Worm (Caenorhabditis elegans) whole organism, midembryonic: ENCODE results near the gene srt-63.

ENCODE experiments used
- T22C8.4 ChIP-seq: fragments of 200-800 bp; sonication (Bioruptor generic); IDR thresholded peaks from 2 replicates; pipeline ENCODE4 v1.3.6; 2022; ENCODE audit warnings: missing genetic modification characterization, missing compliant biosample characterization
- cog-1 ChIP-seq: sonication (generic microtip); optimal IDR thresholded peaks from 2 replicates; lab custom pipeline; 2016; ENCODE audit warnings: missing genetic modification characterization, missing compliant biosample characterization
- flt-1 ChIP-seq: fragments of 200-800 bp; sonication (Bioruptor generic); IDR thresholded peaks from 2 replicates; pipeline ENCODE4 v1.3.6; 2022; ENCODE audit warnings: missing genetic modification characterization, missing compliant biosample characterization
- klf-2 ChIP-seq: fragments of 200-800 bp; sonication (Bioruptor generic); conservative IDR thresholded peaks from 2 replicates; pipeline ENCODE4 v1.3.6; 2022; ENCODE audit warnings: missing genetic modification reagents, missing genetic modification characterization, missing compliant biosample characterization
- med-1 ChIP-seq: sonication (generic microtip); optimal IDR thresholded peaks from 2 replicates; lab custom pipeline; 2017; ENCODE audit warnings: missing genetic modification characterization, mild to moderate bottlenecking, missing compliant biosample characterization, antibody characterized with exemption, missing genetic modification reagents; ENCODE audit not compliant: insufficient read depth
- ref-1 ChIP-seq: fragments of 200-800 bp; sonication (Bioruptor generic); conservative IDR thresholded peaks from 2 replicates; pipeline ENCODE4 v1.3.6; 2022; ENCODE audit warnings: missing genetic modification reagents, missing genetic modification characterization, missing compliant biosample characterization
- tab-1 ChIP-seq: fragments of 200-800 bp; sonication (Bioruptor generic); IDR thresholded peaks from 2 replicates; pipeline ENCODE4 v1.3.6; 2022; ENCODE audit warnings: missing genetic modification characterization, missing compliant biosample characterization
- ztf-23 ChIP-seq: fragments of 200-800 bp; sonication (Bioruptor generic); IDR thresholded peaks from 2 replicates; pipeline ENCODE4 v1.3.6; 2022; ENCODE audit warnings: missing genetic modification reagents, missing genetic modification characterization, missing compliant biosample characterization
- ztf-29 ChIP-seq: fragments of 200-800 bp; sonication (Bioruptor generic); IDR thresholded peaks from 2 replicates; pipeline ENCODE4 v1.3.6; 2022; ENCODE audit warnings: missing genetic modification reagents, missing genetic modification characterization, missing compliant biosample characterization

srt-63 gene

DNA sequence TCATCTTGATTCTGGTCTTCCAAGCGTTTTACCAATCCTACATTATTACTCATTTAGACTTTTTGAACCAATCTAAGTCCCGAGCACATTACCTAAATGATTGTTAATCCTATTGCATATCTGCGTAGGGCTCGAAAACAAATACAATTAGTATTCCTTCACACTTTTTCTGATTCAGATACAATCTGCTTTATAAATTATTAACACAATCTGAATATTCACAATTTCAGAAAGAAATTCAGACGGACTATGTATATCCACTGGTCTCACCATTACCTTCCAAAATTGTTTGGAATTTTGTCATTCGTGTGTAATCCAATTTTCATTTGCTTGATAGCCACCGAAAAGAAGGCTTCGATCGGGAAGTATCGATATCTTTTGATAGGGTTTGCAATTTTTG, 14.8 kb downstream of the srt-63 start, which contains the start of gene srj-11:
Gene srj-11, plus strand, starts transcription at position 250 of the 400 bp plus-strand sequence.
- TF ChIP-seq T22C8.4 (GFP tag; lab: Robert Waterston, UW) (no peak), flt-1 (GFP tag; lab: Robert Waterston, UW) (no peak), cog-1 (no peak), ztf-23 (GFP tag; lab: Robert Waterston, UW) (no peak), med-1 (GFP tag; lab: Kevin White, UChicago) (no peak)

DNA sequence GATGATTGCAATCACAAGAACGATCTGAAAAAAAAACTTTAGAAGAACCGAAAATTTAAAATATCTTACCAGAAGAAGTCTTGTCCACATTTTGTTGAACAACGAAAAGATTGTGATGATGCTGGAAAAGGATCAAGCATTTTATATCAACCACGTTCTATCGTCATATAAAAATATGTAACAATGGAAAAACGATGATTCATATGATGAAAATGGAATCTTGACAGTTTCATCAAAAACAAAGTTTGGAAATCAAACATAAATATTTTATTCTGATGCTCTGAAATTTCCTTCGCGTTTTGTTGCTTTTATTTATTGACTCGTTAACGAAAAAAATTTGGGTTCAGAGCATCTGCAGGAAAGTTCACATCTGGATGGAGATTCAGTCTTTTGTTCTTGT, 19.3 kb downstream of the srt-63 start, which contains the start of the genes K08D9.9 and str-16:
Gene K08D9.9, minus strand, starts transcription at position 101 of the 400 bp plus-strand sequence.
Gene str-16, plus strand, starts transcription at position 266 of the 400 bp plus-strand sequence.
- TF ChIP-seq T22C8.4 (GFP tag; lab: Robert Waterston, UW) (no peak), med-1 (GFP tag; lab: Kevin White, UChicago) (no peak), ztf-29 (GFP tag; lab: Robert Waterston, UW) (no peak), cog-1 (no peak), tab-1 (GFP tag; lab: Robert Waterston, UW) (no peak), ztf-23 (GFP tag; lab: Robert Waterston, UW) (no peak), ref-1 (no peak), flt-1 (GFP tag; lab: Robert Waterston, UW) (no peak), klf-2 (GFP tag; lab: Robert Waterston, UW) (no peak)

DNA sequence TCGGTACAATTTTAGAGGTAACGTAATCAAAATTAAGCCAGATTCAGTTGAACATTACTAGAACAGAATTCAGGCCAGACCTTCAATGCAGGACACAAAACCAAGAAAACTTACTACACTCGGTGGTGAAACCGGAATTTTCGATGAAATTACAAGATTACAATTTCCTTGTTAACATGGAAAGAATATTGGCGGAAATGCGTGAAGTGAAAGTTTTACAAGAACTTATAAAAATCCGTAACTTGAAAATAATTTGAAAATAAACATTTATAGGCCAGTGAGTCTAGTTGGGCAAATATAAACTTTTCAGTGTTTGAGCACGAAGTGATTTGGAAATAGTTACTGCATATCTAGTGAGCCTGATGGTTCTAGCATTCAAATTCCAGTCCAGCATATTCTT, 21.1 kb downstream of the srt-63 start, which contains the start of gene K08D9.6:
Gene K08D9.6, minus strand, starts transcription at position 101 of the 400 bp plus-strand sequence.
- TF ChIP-seq klf-2 (GFP tag; lab: Robert Waterston, UW) (no peak), cog-1 (no peak), ref-1 (no peak), tab-1 (GFP tag; lab: Robert Waterston, UW) (no peak), med-1 (GFP tag; lab: Kevin White, UChicago) (no peak), flt-1 (GFP tag; lab: Robert Waterston, UW) (no peak), ztf-23 (GFP tag; lab: Robert Waterston, UW) (no peak), ztf-29 (GFP tag; lab: Robert Waterston, UW) (no peak), T22C8.4 (GFP tag; lab: Robert Waterston, UW) (no peak)

DNA sequence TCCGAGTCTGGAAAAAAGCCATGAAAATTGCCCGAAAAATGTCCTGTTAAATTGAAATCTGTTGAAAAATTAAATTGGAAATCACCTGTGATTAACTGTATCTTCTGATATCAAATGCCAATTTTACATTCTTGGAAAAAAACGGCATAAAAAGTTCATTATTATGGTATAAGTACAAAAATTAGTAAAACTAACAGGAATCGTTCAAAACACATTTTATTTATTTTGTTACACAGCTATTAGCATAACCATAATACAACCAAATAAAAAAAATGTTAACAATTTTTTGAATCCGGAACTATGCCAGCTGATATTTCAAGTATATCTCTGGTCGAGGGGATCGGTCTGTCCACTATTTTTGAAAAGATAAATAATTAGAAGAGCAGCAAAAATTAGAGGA, 25.4 kb downstream of the srt-63 start, which contains the start of gene K08D9.10:
Gene K08D9.10, plus strand, starts transcription at position 301 of the 400 bp plus-strand sequence.
- TF ChIP-seq flt-1 (GFP tag; lab: Robert Waterston, UW), result no peak
- no peak for TF ChIP-seq klf-2 (GFP tag; lab: Robert Waterston, UW)
- TF ChIP-seq med-1 (GFP tag; lab: Kevin White, UChicago), result no peak
- TF ChIP-seq ztf-23 (GFP tag; lab: Robert Waterston, UW), result no peak
- no peak for TF ChIP-seq ref-1
- TF ChIP-seq T22C8.4 (GFP tag; lab: Robert Waterston, UW), result no peak
- TF ChIP-seq ztf-29 (GFP tag; lab: Robert Waterston, UW), result no peak
- no peak for TF ChIP-seq tab-1 (GFP tag; lab: Robert Waterston, UW)

DNA sequence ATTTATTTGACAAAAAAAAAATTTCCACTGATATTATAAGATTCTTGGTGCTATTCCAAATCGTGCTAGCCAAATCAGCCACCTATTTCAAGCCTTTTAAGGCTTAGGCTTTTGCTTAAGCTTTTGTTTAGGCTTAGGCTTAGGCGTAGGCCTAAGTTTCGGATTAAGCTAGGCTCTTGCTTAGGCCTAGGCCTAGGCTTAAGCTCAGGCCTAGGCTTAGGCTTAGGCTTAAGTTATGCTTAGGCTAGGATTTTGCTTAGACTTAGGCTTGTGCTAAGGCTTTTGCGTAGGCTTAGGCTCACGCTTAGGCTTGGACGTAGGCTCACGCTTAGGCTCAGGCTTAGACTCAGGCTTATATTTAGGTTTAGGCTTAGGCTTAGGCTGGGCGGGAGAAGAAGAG, 25.8 kb downstream of the srt-63 start:
- TF ChIP-seq ref-1, result no peak
- no peak for TF ChIP-seq flt-1 (GFP tag; lab: Robert Waterston, UW)
- no peak for TF ChIP-seq med-1 (GFP tag; lab: Kevin White, UChicago)
- no peak for TF ChIP-seq tab-1 (GFP tag; lab: Robert Waterston, UW)
- no peak for TF ChIP-seq klf-2 (GFP tag; lab: Robert Waterston, UW)
- TF ChIP-seq T22C8.4 (GFP tag; lab: Robert Waterston, UW), result no peak
- TF ChIP-seq ztf-23 (GFP tag; lab: Robert Waterston, UW), result no peak
- TF ChIP-seq ztf-29 (GFP tag; lab: Robert Waterston, UW), result no peak
- no peak for TF ChIP-seq cog-1

DNA sequence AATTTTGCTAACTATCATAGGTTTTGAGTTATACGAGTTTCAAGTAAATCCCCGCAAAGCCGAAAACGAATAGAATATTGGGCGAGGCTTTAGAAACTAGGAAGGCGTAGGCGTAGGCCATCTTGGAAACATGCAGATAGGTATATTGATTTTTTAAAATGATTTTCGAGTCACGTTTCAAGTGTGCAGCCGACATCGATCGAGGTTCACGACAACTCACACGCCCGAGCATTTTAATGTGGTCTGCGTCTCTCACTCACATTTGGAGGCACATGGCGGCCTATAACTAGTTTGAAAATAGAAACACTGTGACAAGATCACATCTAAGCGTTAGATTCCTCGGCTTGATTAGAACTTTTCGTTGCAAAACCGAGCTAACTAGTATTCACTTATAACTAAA, 28.6 kb downstream of the srt-63 start, which contains the start of gene K08D9.2:
Gene K08D9.2, plus strand, starts transcription at position 301 of the 400 bp plus-strand sequence.
- TF ChIP-seq ztf-23 (GFP tag; lab: Robert Waterston, UW) (no peak), med-1 (GFP tag; lab: Kevin White, UChicago) (no peak), T22C8.4 (GFP tag; lab: Robert Waterston, UW) (no peak), klf-2 (GFP tag; lab: Robert Waterston, UW) (no peak), ztf-29 (GFP tag; lab: Robert Waterston, UW) (no peak), ref-1 (no peak), flt-1 (GFP tag; lab: Robert Waterston, UW) (no peak), tab-1 (GFP tag; lab: Robert Waterston, UW) (no peak), cog-1 (no peak)

- TF ChIP-seq cog-1, result no peak
- no peak for TF ChIP-seq med-1 (GFP tag; lab: Kevin White, UChicago)
- no peak for TF ChIP-seq flt-1 (GFP tag; lab: Robert Waterston, UW)
- TF ChIP-seq ztf-23 (GFP tag; lab: Robert Waterston, UW), result no peak
- TF ChIP-seq tab-1 (GFP tag; lab: Robert Waterston, UW), result no peak
- TF ChIP-seq ref-1, result no peak
- no peak for TF ChIP-seq klf-2 (GFP tag; lab: Robert Waterston, UW)
- no peak for TF ChIP-seq T22C8.4 (GFP tag; lab: Robert Waterston, UW)
- TF ChIP-seq ztf-29 (GFP tag; lab: Robert Waterston, UW), result no peak
These were observed 37.3 kb downstream of the srt-63 start for ce11 chrV:3218604-3219003.

ce11 chrV:3210147-3210546, 45.8 kb downstream of the srt-63 start, which contains the start of gene apx-1:
TSS of gene apx-1 (plus strand) at chrV:3210196.
- no peak for TF ChIP-seq tab-1 (GFP tag; lab: Robert Waterston, UW)
- no peak for TF ChIP-seq flt-1 (GFP tag; lab: Robert Waterston, UW)
- TF ChIP-seq cog-1, result no peak
- no peak for TF ChIP-seq ref-1
- no peak for TF ChIP-seq klf-2 (GFP tag; lab: Robert Waterston, UW)
- TF ChIP-seq T22C8.4 (GFP tag; lab: Robert Waterston, UW), result no peak
- no peak for TF ChIP-seq ztf-29 (GFP tag; lab: Robert Waterston, UW)

DNA sequence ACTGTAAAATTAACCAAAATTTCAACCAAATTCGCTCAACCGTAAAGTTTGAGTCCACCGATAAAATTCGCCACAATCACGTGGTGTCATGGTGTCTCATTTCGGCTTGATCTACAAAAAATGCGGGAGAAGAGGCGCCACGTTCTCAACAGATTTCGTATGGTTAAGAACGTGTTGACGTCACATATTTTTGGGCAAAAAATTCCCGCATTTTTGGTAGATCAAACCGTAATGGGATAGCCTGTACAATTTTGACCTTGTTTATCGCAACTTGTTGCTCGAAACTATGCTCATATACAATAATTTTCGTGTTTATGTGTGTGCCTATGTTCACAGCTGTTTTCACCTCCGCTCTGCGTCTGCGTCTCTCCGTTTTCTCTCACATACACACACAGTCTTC, 47.0 kb downstream of the srt-63 start:
- TF ChIP-seq T22C8.4 (GFP tag; lab: Robert Waterston, UW) (no peak), med-1 (GFP tag; lab: Kevin White, UChicago) (no peak), flt-1 (GFP tag; lab: Robert Waterston, UW) (no peak), ztf-29 (GFP tag; lab: Robert Waterston, UW) (no peak)
